Worm (Caenorhabditis elegans) whole organism, L3 larva: Measurements from ENCODE around the gene mks-3.

Source experiments
- R02D3.7 ChIP-seq: fragments of 150-350 bp; optimal IDR thresholded peaks from 2 replicates; lab custom pipeline; 2014; ENCODE audit warnings: missing biosample characterization, missing genetic modification characterization
- ZK546.5 ChIP-seq: sonication (generic microtip); optimal IDR thresholded peaks from 2 replicates; lab custom pipeline; 2017; ENCODE audit warnings: missing biosample characterization, missing genetic modification characterization
- aly-2 ChIP-seq: fragments of 150-350 bp; optimal IDR thresholded peaks from 2 replicates; lab custom pipeline; 2014; ENCODE audit warnings: missing biosample characterization, missing genetic modification characterization
- ama-1 ChIP-seq: fragments of 150-350 bp; optimal IDR thresholded peaks from 2 replicates; lab custom pipeline; 2018
- ceh-28 ChIP-seq: fragments of 150-350 bp; optimal IDR thresholded peaks from 2 replicates; lab custom pipeline; 2014; ENCODE audit warnings: missing biosample characterization, missing genetic modification reagents, missing genetic modification characterization
- ceh-82 ChIP-seq: fragments of 150-350 bp; optimal IDR thresholded peaks from 2 replicates; lab custom pipeline; 2014; ENCODE audit warnings: missing biosample characterization, missing genetic modification characterization
- ceh-9 ChIP-seq: sonication (generic microtip); optimal IDR thresholded peaks from 2 replicates; lab custom pipeline; 2018; ENCODE audit warnings: missing biosample characterization, missing genetic modification characterization
- daf-12 ChIP-seq: fragments of 150-350 bp; optimal IDR thresholded peaks from 2 replicates; lab custom pipeline; 2014; ENCODE audit warnings: missing biosample characterization, missing genetic modification reagents, missing genetic modification characterization
- egl-27 ChIP-seq: sonication (generic microtip); optimal IDR thresholded peaks from 4 replicates; lab custom pipeline; 2017; ENCODE audit warnings: missing biosample characterization, missing genetic modification reagents, missing genetic modification characterization
- egl-5 ChIP-seq: fragments of 150-350 bp; optimal IDR thresholded peaks from 2 replicates; lab custom pipeline; 2017; ENCODE audit warnings: missing biosample characterization, missing genetic modification reagents, missing genetic modification characterization, inconsistent platforms
- elt-1 ChIP-seq: fragments of 150-350 bp; optimal IDR thresholded peaks from 2 replicates; lab custom pipeline; 2014; ENCODE audit warnings: missing biosample characterization, missing genetic modification characterization
- elt-2 ChIP-seq: sonication (generic microtip); optimal IDR thresholded peaks from 2 replicates; lab custom pipeline; 2016; ENCODE audit warnings: missing genetic modification reagents, mild to moderate bottlenecking, missing genetic modification characterization, missing compliant biosample characterization
- eor-1 ChIP-seq, 2 experiments: fragments of 150-350 bp; optimal IDR thresholded peaks; 2 replicates each; lab custom pipeline; 2014 to 2018; ENCODE audit warnings: missing biosample characterization in 2 of 2, missing genetic modification characterization in 2 of 2
- fkh-10 ChIP-seq: sonication (generic microtip); optimal IDR thresholded peaks from 2 replicates; lab custom pipeline; 2017; ENCODE audit warnings: missing biosample characterization, missing genetic modification reagents, missing genetic modification characterization
- fkh-2 ChIP-seq: fragments of 150-350 bp; optimal IDR thresholded peaks from 2 replicates; lab custom pipeline; 2014; ENCODE audit warnings: missing biosample characterization, missing genetic modification reagents, missing genetic modification characterization
- hmg-11 ChIP-seq: sonication (generic microtip); optimal IDR thresholded peaks from 2 replicates; lab custom pipeline; 2016; ENCODE audit warnings: missing genetic modification characterization, missing compliant biosample characterization
- jun-1 ChIP-seq: fragments of 150-350 bp; optimal IDR thresholded peaks from 2 replicates; lab custom pipeline; 2014; ENCODE audit warnings: missing biosample characterization, missing genetic modification reagents, missing genetic modification characterization
- lin-39 ChIP-seq: fragments of 150-350 bp; optimal IDR thresholded peaks from 2 replicates; lab custom pipeline; 2018; ENCODE audit warnings: missing biosample characterization, missing genetic modification reagents, missing genetic modification characterization
- lsy-12 ChIP-seq: sonication (generic microtip); optimal IDR thresholded peaks from 2 replicates; lab custom pipeline; 2016; ENCODE audit warnings: mild to moderate bottlenecking, missing genetic modification characterization, missing compliant biosample characterization
- mdl-1 ChIP-seq: fragments of 150-350 bp; optimal IDR thresholded peaks from 2 replicates; lab custom pipeline; 2014; ENCODE audit warnings: missing biosample characterization, missing genetic modification characterization
- mml-1 ChIP-seq: fragments of 150-350 bp; sonication (generic microtip); optimal IDR thresholded peaks from 3 replicates; lab custom pipeline; 2014; ENCODE audit warnings: missing biosample characterization, missing genetic modification characterization
- nfya-1 ChIP-seq: sonication (generic microtip); optimal IDR thresholded peaks from 2 replicates; lab custom pipeline; 2017; ENCODE audit warnings: missing genetic modification characterization, mild to moderate bottlenecking, missing compliant biosample characterization, antibody characterized with exemption, moderate library complexity; ENCODE audit not compliant: insufficient read depth
- nhr-11 ChIP-seq: fragments of 150-350 bp; optimal IDR thresholded peaks from 2 replicates; lab custom pipeline; 2014; ENCODE audit warnings: missing biosample characterization, missing genetic modification characterization
- nhr-12 ChIP-seq: fragments of 150-350 bp; optimal IDR thresholded peaks from 2 replicates; lab custom pipeline; 2014; ENCODE audit warnings: missing biosample characterization, missing genetic modification characterization
- nhr-23 ChIP-seq: fragments of 150-350 bp; optimal IDR thresholded peaks from 2 replicates; lab custom pipeline; 2014; ENCODE audit warnings: missing biosample characterization, missing genetic modification reagents, missing genetic modification characterization
- nhr-237 ChIP-seq: fragments of 150-350 bp; optimal IDR thresholded peaks from 2 replicates; lab custom pipeline; 2014; ENCODE audit warnings: missing biosample characterization, missing genetic modification characterization
- nhr-25 ChIP-seq: sonication (generic microtip); optimal IDR thresholded peaks from 2 replicates; lab custom pipeline; 2017; ENCODE audit warnings: missing biosample characterization, missing genetic modification characterization
- nhr-28 ChIP-seq: fragments of 150-350 bp; optimal IDR thresholded peaks from 2 replicates; lab custom pipeline; 2014; ENCODE audit warnings: missing biosample characterization, missing genetic modification characterization
- nhr-43 ChIP-seq: sonication (generic microtip); optimal IDR thresholded peaks from 2 replicates; lab custom pipeline; 2016; ENCODE audit warnings: mild to moderate bottlenecking, missing genetic modification characterization, missing compliant biosample characterization; ENCODE audit not compliant: poor library complexity, severe bottlenecking
- nhr-67 ChIP-seq: fragments of 150-350 bp; optimal IDR thresholded peaks from 2 replicates; lab custom pipeline; 2014; ENCODE audit warnings: missing biosample characterization, missing genetic modification characterization
- nhr-76 ChIP-seq: fragments of 150-350 bp; sonication (generic microtip); optimal IDR thresholded peaks from 5 replicates; lab custom pipeline; 2014; ENCODE audit warnings: missing biosample characterization, missing genetic modification characterization
- pha-4 ChIP-seq: fragments of 150-350 bp; optimal IDR thresholded peaks from 2 replicates; lab custom pipeline; 2014; ENCODE audit warnings: missing biosample characterization, missing genetic modification reagents, missing genetic modification characterization
- pqm-1 ChIP-seq: fragments of 150-350 bp; optimal IDR thresholded peaks from 2 replicates; lab custom pipeline; 2017; ENCODE audit warnings: missing biosample characterization, missing genetic modification characterization, inconsistent platforms
- skn-1 ChIP-seq: fragments of 150-350 bp; optimal IDR thresholded peaks from 2 replicates; lab custom pipeline; 2014; ENCODE audit warnings: missing biosample characterization, missing genetic modification characterization
- snpc-4 ChIP-seq: fragments of 150-350 bp; optimal IDR thresholded peaks from 2 replicates; lab custom pipeline; 2014; ENCODE audit warnings: missing biosample characterization, missing genetic modification characterization
- unc-39 ChIP-seq: sonication (generic microtip); optimal IDR thresholded peaks from 4 replicates; lab custom pipeline; 2017; ENCODE audit warnings: missing biosample characterization, missing genetic modification characterization
- unc-62 ChIP-seq: fragments of 150-350 bp; sonication (generic microtip); optimal IDR thresholded peaks from 4 replicates; lab custom pipeline; 2014; ENCODE audit warnings: missing biosample characterization, missing genetic modification reagents, missing genetic modification characterization
- zag-1 ChIP-seq: fragments of 150-350 bp; optimal IDR thresholded peaks from 2 replicates; lab custom pipeline; 2014; ENCODE audit warnings: missing biosample characterization, missing genetic modification characterization
- ztf-11 ChIP-seq: fragments of 150-350 bp; optimal IDR thresholded peaks from 2 replicates; lab custom pipeline; 2014; ENCODE audit warnings: missing biosample characterization, missing genetic modification characterization
- ztf-4 ChIP-seq: fragments of 150-350 bp; optimal IDR thresholded peaks from 2 replicates; lab custom pipeline; 2014; ENCODE audit warnings: missing biosample characterization, missing genetic modification characterization

Gene mks-3

DNA sequence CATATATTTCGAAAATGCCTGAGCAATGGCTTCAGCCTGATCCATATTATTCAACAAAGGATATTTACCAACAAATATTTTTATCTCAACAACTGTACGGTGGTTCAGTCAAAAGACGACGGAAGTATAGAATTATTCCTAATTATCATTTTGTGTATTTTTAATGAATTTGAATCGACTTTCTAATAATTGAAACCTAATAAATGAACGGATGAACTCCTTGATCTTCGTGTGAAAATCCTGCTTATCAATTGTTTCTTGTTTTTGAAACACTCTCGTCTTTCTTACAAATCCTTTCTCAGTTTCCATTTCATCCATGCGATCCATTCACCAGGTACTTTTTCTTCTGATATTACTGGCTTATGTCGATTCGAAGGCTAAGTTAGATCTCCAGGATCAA is 7.8 kb downstream of the mks-3 start, which contains the start of gene F35D2.1:
Gene F35D2.1, plus strand, starts transcription at position 301 of the 400 bp plus-strand sequence.
- no peak for TF ChIP-seq hmg-11 (tag; lab: Kevin White, UChicago)
- TF ChIP-seq nhr-11 (tag; lab: Kevin White, UChicago) = no peak
- no peak for TF ChIP-seq R02D3.7 (tag; lab: Kevin White, UChicago)
- no peak for TF ChIP-seq nhr-12 (tag; lab: Kevin White, UChicago)
- TF ChIP-seq aly-2 (tag; lab: Kevin White, UChicago) = no peak
- no peak for TF ChIP-seq unc-62
- TF ChIP-seq egl-27 (tag; lab: Kevin White, UChicago) = no peak
- no peak for TF ChIP-seq ama-1 (lab: Kevin White, UChicago)
- TF ChIP-seq ceh-82 (tag; lab: Kevin White, UChicago) = no peak
- TF ChIP-seq daf-12 (tag; lab: Kevin White, UChicago) = no peak
- no peak for TF ChIP-seq eor-1 (tag; optimal IDR thresholded peaks at IDR 0.05; lab: Kevin White, UChicago)
- TF ChIP-seq nhr-237 (tag; lab: Kevin White, UChicago) = no peak
- no peak for TF ChIP-seq elt-2 (tag; lab: Kevin White, UChicago)
- TF ChIP-seq, all 47 proteins: peak for 0

ce11 chrII:7574143-7574542 is 9.3 kb downstream of the mks-3 start, which contains the start of gene F35D2.2:
Gene F35D2.2 (plus strand): TSS chrII:7574443.
- TF ChIP-seq jun-1 = no peak

DNA sequence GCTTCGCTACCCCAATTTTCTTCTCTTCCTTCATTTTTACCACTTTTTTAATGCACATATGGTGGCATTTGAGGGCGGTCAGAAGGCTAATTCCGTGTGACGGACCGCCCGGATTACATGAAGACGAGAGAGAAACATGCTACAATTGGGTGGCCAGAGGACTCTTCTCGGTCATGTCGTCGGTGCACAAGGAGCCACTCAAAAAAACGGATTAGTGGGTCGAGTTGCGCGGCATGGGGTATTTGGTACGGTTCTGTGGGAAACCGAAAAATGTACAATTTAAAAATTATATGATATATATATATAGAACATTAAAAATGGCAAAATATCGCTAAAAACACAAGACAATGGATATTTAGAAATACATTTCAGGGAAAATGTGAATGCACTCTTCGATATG is 12.6 kb downstream of the mks-3 start:
- TF ChIP-seq nhr-23 (no peak), R02D3.7 (tag; lab: Kevin White, UChicago) (no peak), pqm-1 (no peak), nfya-1 (tag; lab: Kevin White, UChicago) (no peak), pha-4 (tag; lab: Kevin White, UChicago) (no peak), nhr-43 (tag; lab: Kevin White, UChicago) (no peak), ceh-9 (no peak), nhr-11 (tag; lab: Kevin White, UChicago) (no peak), nhr-25 (tag; lab: Kevin White, UChicago) (no peak), mdl-1 (tag; lab: Kevin White, UChicago) (no peak), snpc-4 (tag; lab: Kevin White, UChicago) (no peak), egl-27 (tag; lab: Kevin White, UChicago) (no peak), nhr-76 (tag; lab: Kevin White, UChicago) (no peak), lsy-12 (no peak), elt-1 (tag; lab: Kevin White, UChicago) (no peak), jun-1 (no peak), fkh-2 (no peak), daf-12 (tag; lab: Kevin White, UChicago) (no peak)

DNA sequence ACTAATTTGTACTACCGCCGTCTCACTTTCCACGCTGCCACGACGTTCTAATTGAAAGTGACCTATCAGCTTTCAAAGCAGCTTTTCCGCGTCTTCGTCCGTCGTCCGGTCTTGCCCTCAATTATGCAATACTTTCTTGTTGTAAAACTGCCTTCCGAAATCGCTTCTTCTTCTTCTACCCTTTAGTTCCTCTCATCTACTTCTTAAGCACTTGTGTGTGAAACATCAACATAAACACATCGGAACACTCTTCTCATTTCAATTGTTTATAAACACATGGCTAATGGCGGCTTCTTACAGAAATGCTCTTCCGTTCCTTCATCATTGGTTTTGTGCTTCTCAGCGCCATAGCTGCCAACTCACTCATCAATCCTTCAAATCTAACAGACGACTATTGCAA is 13.2 kb downstream of the mks-3 start, which contains the start of gene F35D2.3:
Gene F35D2.3, plus strand, starts transcription at position 301 of the 400 bp plus-strand sequence.
- TF ChIP-seq elt-1 (tag; lab: Kevin White, UChicago) (no peak), pqm-1 (no peak), zag-1 (tag; lab: Kevin White, UChicago) (no peak), ceh-9 (no peak), daf-12 (tag; lab: Kevin White, UChicago) (no peak), unc-39 (tag; lab: Kevin White, UChicago) (no peak), unc-62 (no peak), fkh-2 (no peak), jun-1 (no peak), nhr-237 (tag; lab: Kevin White, UChicago) (no peak), nhr-28 (tag; lab: Kevin White, UChicago) (no peak), nhr-67 (tag; lab: Kevin White, UChicago) (no peak), egl-5 (tag; lab: Kevin White, UChicago) (no peak), skn-1 (tag; lab: Kevin White, UChicago) (no peak)

- TF ChIP-seq ama-1 (lab: Kevin White, UChicago) (no peak), aly-2 (tag; lab: Kevin White, UChicago) (no peak), nfya-1 (tag; lab: Kevin White, UChicago) (no peak), mml-1 (tag; lab: Kevin White, UChicago) (no peak), lin-39 (tag; lab: Kevin White, UChicago) (no peak), nhr-25 (tag; lab: Kevin White, UChicago) (no peak), ztf-11 (tag; lab: Kevin White, UChicago) (no peak), hmg-11 (tag; lab: Kevin White, UChicago) (no peak), jun-1 (no peak), nhr-11 (tag; lab: Kevin White, UChicago) (no peak), nhr-23 (no peak), ceh-28 (tag; lab: Kevin White, UChicago) (no peak), ZK546.5 (tag; lab: Kevin White, UChicago) (no peak), ztf-4 (tag; lab: Kevin White, UChicago) (no peak), unc-39 (tag; lab: Kevin White, UChicago) (no peak), lsy-12 (no peak), fkh-10 (GFP tag; lab: Kevin White, UChicago) (no peak), pqm-1 (no peak)
Observed at ce11 chrII:7562616-7563015, 20.8 kb downstream of the mks-3 start.
